Worm (Caenorhabditis elegans): ENCODE results near the gene F40F11.3.

- no peak for TF ChIP-seq elt-3 (tag; optimal IDR thresholded peaks at IDR 0.05)
- no peak for TF ChIP-seq blmp-1 (tag; optimal IDR thresholded peaks at IDR 0.05)
- no peak for TF ChIP-seq ces-1 (GFP tag; optimal IDR thresholded peaks at IDR 0.05)
- no peak for TF ChIP-seq nhr-12 (tag; optimal IDR thresholded peaks at IDR 0.05)
- no peak for TF ChIP-seq sem-2 (GFP tag; optimal IDR thresholded peaks at IDR 0.05)
- TF ChIP-seq zip-8 (tag; optimal IDR thresholded peaks at IDR 0.05) = no peak
- no peak for TF ChIP-seq lsy-2 (tag; optimal IDR thresholded peaks at IDR 0.05)
- TF ChIP-seq snpc-4 (tag; optimal IDR thresholded peaks at IDR 0.05) = no peak
- no peak for TF ChIP-seq nhr-76 (tag; optimal IDR thresholded peaks at IDR 0.05)
- TF ChIP-seq mep-1 (tag; optimal IDR thresholded peaks at IDR 0.05) = no peak
- no peak for TF ChIP-seq ztf-11 (tag; optimal IDR thresholded peaks at IDR 0.05)
- TF ChIP-seq flh-1 (GFP tag; optimal IDR thresholded peaks at IDR 0.05) = no peak
- TF ChIP-seq lin-32 (GFP tag; optimal IDR thresholded peaks at IDR 0.05) = no peak
These were observed 21.3 kb downstream of the F40F11.3 start for ce11 chrIV:11572524-11572923.
